Worm (Caenorhabditis elegans) whole organism, young adult: ENCODE results near the gene T05A7.3.

ENCODE experiments used
- B0261.1 ChIP-seq: sonication (generic microtip); optimal IDR thresholded peaks from 2 replicates; lab custom pipeline; 2016; ENCODE audit warnings: mild to moderate bottlenecking, missing genetic modification characterization, moderate library complexity, missing compliant biosample characterization
- B0336.3 ChIP-seq: fragments of 200-800 bp; sonication (Bioruptor generic); IDR thresholded peaks from 2 replicates; pipeline ENCODE4 v1.3.6; 2022; ENCODE audit warnings: missing genetic modification characterization, missing compliant biosample characterization
- F10E7.11 ChIP-seq: sonication (generic microtip); optimal IDR thresholded peaks from 2 replicates; lab custom pipeline; 2017; ENCODE audit warnings: mild to moderate bottlenecking, missing genetic modification characterization, moderate library complexity, missing compliant biosample characterization
- F23B12.7 ChIP-seq: sonication (generic microtip); optimal IDR thresholded peaks from 2 replicates; lab custom pipeline; 2017; ENCODE audit warnings: missing genetic modification characterization, mild to moderate bottlenecking, missing compliant biosample characterization, antibody characterized with exemption, moderate library complexity; ENCODE audit not compliant: insufficient read depth
- F33H1.4 ChIP-seq: fragments of 200-800 bp; sonication (Bioruptor generic); IDR thresholded peaks from 2 replicates; pipeline ENCODE4 v1.3.6; 2022; ENCODE audit warnings: missing genetic modification reagents, missing genetic modification characterization, missing compliant biosample characterization
- F49E8.2 ChIP-seq: sonication (generic microtip); optimal IDR thresholded peaks from 3 replicates; lab custom pipeline; 2017; ENCODE audit warnings: missing genetic modification characterization, mild to moderate bottlenecking, missing compliant biosample characterization, antibody characterized with exemption, moderate library complexity; ENCODE audit not compliant: insufficient read depth
- F57A8.1 ChIP-seq: fragments of 200-800 bp; sonication (Bioruptor generic); optimal IDR thresholded peaks from 2 replicates; lab custom pipeline; 2018; ENCODE audit warnings: mild to moderate bottlenecking, missing genetic modification characterization, moderate library complexity, missing compliant biosample characterization
- K12H6.12 ChIP-seq: fragments of 200-800 bp; sonication (Bioruptor generic); optimal IDR thresholded peaks from 2 replicates; lab custom pipeline; 2018; ENCODE audit warnings: mild to moderate bottlenecking, missing genetic modification characterization, missing compliant biosample characterization
- Y53F4B.3 ChIP-seq: fragments of 200-800 bp; sonication (Bioruptor generic); IDR thresholded peaks from 2 replicates; pipeline ENCODE4 v1.3.6; 2022; ENCODE audit warnings: missing genetic modification reagents, missing genetic modification characterization, missing compliant biosample characterization
- Y53G8AR.9 ChIP-seq: fragments of 200-800 bp; sonication (Bioruptor generic); conservative IDR thresholded peaks from 2 replicates; pipeline ENCODE4 v1.3.6; 2022; ENCODE audit warnings: missing genetic modification reagents, missing genetic modification characterization, missing compliant biosample characterization
- Y79H2A.3 ChIP-seq: fragments of 200-800 bp; sonication (Bioruptor generic); conservative IDR thresholded peaks from 2 replicates; pipeline ENCODE4 v1.3.6; 2022; ENCODE audit warnings: missing genetic modification reagents, missing genetic modification characterization, missing compliant biosample characterization
- Y95B8A.8 ChIP-seq: fragments of 200-800 bp; sonication (Bioruptor generic); IDR thresholded peaks from 2 replicates; pipeline ENCODE4 v1.3.6; 2022; ENCODE audit warnings: missing genetic modification reagents, missing genetic modification characterization, missing compliant biosample characterization
- aptf-3 ChIP-seq: fragments of 200-800 bp; sonication (Bioruptor generic); IDR thresholded peaks from 2 replicates; pipeline ENCODE4 v1.3.6; 2022; ENCODE audit warnings: missing genetic modification characterization, missing compliant biosample characterization
- athp-1 ChIP-seq: sonication (generic microtip); optimal IDR thresholded peaks from 2 replicates; lab custom pipeline; 2017; ENCODE audit warnings: mild to moderate bottlenecking, missing genetic modification characterization, missing compliant biosample characterization
- attf-5 ChIP-seq: fragments of 200-800 bp; sonication (Bioruptor generic); optimal IDR thresholded peaks from 2 replicates; lab custom pipeline; 2018; ENCODE audit warnings: mild to moderate bottlenecking, missing genetic modification characterization, missing compliant biosample characterization
- bed-2 ChIP-seq: fragments of 200-800 bp; sonication (Bioruptor generic); IDR thresholded peaks from 2 replicates; pipeline ENCODE4 v1.3.6; 2022; ENCODE audit warnings: missing genetic modification reagents, missing genetic modification characterization, missing compliant biosample characterization
- cebp-1 ChIP-seq, 2 experiments: fragments of 200-800 bp in 1 of 2; sonication (Bioruptor generic) in 1 of 2; sonication (generic microtip) in 1 of 2; IDR thresholded peaks in 1 of 2; optimal IDR thresholded peaks in 1 of 2; 2 replicates each; pipeline versions ENCODE4 v1.3.6 to Lab custom; 2017 to 2022; ENCODE audit warnings: missing compliant biosample characterization in 2 of 2, missing genetic modification characterization in 2 of 2, mild to moderate bottlenecking in 1 of 2, missing genetic modification reagents in 1 of 2, moderate library complexity in 1 of 2
- ceh-27 ChIP-seq: fragments of 200-800 bp; sonication (Bioruptor generic); optimal IDR thresholded peaks from 2 replicates; lab custom pipeline; 2018; ENCODE audit warnings: mild to moderate bottlenecking, missing genetic modification characterization, moderate library complexity, missing compliant biosample characterization
- die-1 ChIP-seq: sonication (generic microtip); optimal IDR thresholded peaks from 2 replicates; lab custom pipeline; 2016; ENCODE audit warnings: missing genotype, mild to moderate bottlenecking, missing genetic modification characterization, missing compliant biosample characterization
- dox-1 ChIP-seq: fragments of 200-800 bp; sonication (Bioruptor generic); IDR thresholded peaks from 2 replicates; pipeline ENCODE4 v1.3.6; 2022; ENCODE audit warnings: missing genetic modification reagents, missing genetic modification characterization, missing compliant biosample characterization
- dpl-1 ChIP-seq: fragments of 150-350 bp; optimal IDR thresholded peaks from 2 replicates; lab custom pipeline; 2014; ENCODE audit warnings: missing biosample characterization, missing genetic modification reagents, missing genetic modification characterization
- efl-1 ChIP-seq: fragments of 150-350 bp; optimal IDR thresholded peaks from 2 replicates; lab custom pipeline; 2014; ENCODE audit warnings: missing biosample characterization, missing genetic modification reagents, missing genetic modification characterization
- egl-18 ChIP-seq: fragments of 200-800 bp; sonication (Bioruptor generic); IDR thresholded peaks from 2 replicates; pipeline ENCODE4 v1.3.6; 2022; ENCODE audit warnings: missing genetic modification reagents, missing genetic modification characterization, missing compliant biosample characterization
- egl-44 ChIP-seq: fragments of 200-800 bp; sonication (Bioruptor generic); IDR thresholded peaks from 2 replicates; pipeline ENCODE4 v1.3.6; 2022; ENCODE audit warnings: missing genetic modification reagents, missing genetic modification characterization, missing compliant biosample characterization
- egrh-3 ChIP-seq: fragments of 200-800 bp; sonication (Bioruptor generic); IDR thresholded peaks from 2 replicates; pipeline ENCODE4 v1.3.6; 2022; ENCODE audit warnings: missing genetic modification reagents, missing genetic modification characterization, missing compliant biosample characterization
- ekl-4 ChIP-seq: fragments of 200-800 bp; sonication (Bioruptor generic); IDR thresholded peaks from 2 replicates; pipeline ENCODE4 v1.3.6; 2022; ENCODE audit warnings: missing genetic modification reagents, missing genetic modification characterization, missing compliant biosample characterization
- hlh-26 ChIP-seq: fragments of 200-800 bp; sonication (Bioruptor generic); conservative IDR thresholded peaks from 2 replicates; pipeline ENCODE4 v1.3.6; 2022; ENCODE audit warnings: missing genetic modification reagents, missing genetic modification characterization, missing compliant biosample characterization
- hmg-1.2 ChIP-seq: fragments of 200-800 bp; sonication (Bioruptor generic); IDR thresholded peaks from 2 replicates; pipeline ENCODE4 v1.3.6; 2022; ENCODE audit warnings: missing genetic modification reagents, missing genetic modification characterization, missing compliant biosample characterization
- hsf-1 ChIP-seq: fragments of 200-800 bp; sonication (Bioruptor generic); IDR thresholded peaks from 2 replicates; pipeline ENCODE4 v1.3.6; 2022; ENCODE audit warnings: missing genetic modification reagents, missing genetic modification characterization, missing compliant biosample characterization
- lir-1 ChIP-seq: fragments of 200-800 bp; sonication (Bioruptor generic); conservative IDR thresholded peaks from 2 replicates; pipeline ENCODE4 v1.3.6; 2022; ENCODE audit warnings: missing genetic modification reagents, missing genetic modification characterization, missing compliant biosample characterization
- madf-6 ChIP-seq: fragments of 200-800 bp; sonication (Bioruptor generic); IDR thresholded peaks from 2 replicates; pipeline ENCODE4 v1.3.6; 2022; ENCODE audit warnings: missing genetic modification reagents, missing genetic modification characterization, missing compliant biosample characterization
- madf-8 ChIP-seq: fragments of 200-800 bp; sonication (Bioruptor generic); conservative IDR thresholded peaks from 2 replicates; pipeline ENCODE4 v1.3.6; 2022; ENCODE audit warnings: missing genetic modification reagents, missing genetic modification characterization, missing compliant biosample characterization
- nfya-1 ChIP-seq: sonication (generic microtip); optimal IDR thresholded peaks from 2 replicates; lab custom pipeline; 2017; ENCODE audit warnings: antibody characterized with exemption, missing compliant biosample characterization, missing genetic modification characterization, borderline replicate concordance; ENCODE audit not compliant: insufficient read depth
- nhr-80 ChIP-seq: sonication (generic microtip); optimal IDR thresholded peaks from 2 replicates; lab custom pipeline; 2016; ENCODE audit warnings: missing genetic modification characterization, missing compliant biosample characterization
- nhr-90 ChIP-seq: sonication (generic microtip); optimal IDR thresholded peaks from 2 replicates; lab custom pipeline; 2016; ENCODE audit warnings: missing genotype, mild to moderate bottlenecking, missing genetic modification characterization, missing compliant biosample characterization
- pbrm-1 ChIP-seq: fragments of 200-800 bp; sonication (Bioruptor generic); IDR thresholded peaks from 2 replicates; pipeline ENCODE4 v1.3.6; 2022; ENCODE audit warnings: missing genetic modification reagents, missing genetic modification characterization, missing compliant biosample characterization
- rcor-1 ChIP-seq: fragments of 200-800 bp; sonication (Bioruptor generic); IDR thresholded peaks from 2 replicates; pipeline ENCODE4 v1.3.6; 2022; ENCODE audit warnings: missing genetic modification reagents, missing genetic modification characterization, missing compliant biosample characterization
- sea-2 ChIP-seq: fragments of 200-800 bp; sonication (Bioruptor generic); IDR thresholded peaks from 2 replicates; pipeline ENCODE4 v1.3.6; 2022; ENCODE audit warnings: missing genetic modification characterization, missing compliant biosample characterization
- snpc-1.3 ChIP-seq: sonication (generic microtip); optimal IDR thresholded peaks from 2 replicates; lab custom pipeline; 2017; ENCODE audit warnings: missing genetic modification characterization, mild to moderate bottlenecking, missing compliant biosample characterization, antibody characterized with exemption, moderate library complexity, missing genotype, missing genetic modification reagents; ENCODE audit not compliant: insufficient read depth
- snpc-3.4 ChIP-seq: sonication (generic microtip); optimal IDR thresholded peaks from 2 replicates; lab custom pipeline; 2017; ENCODE audit warnings: missing genetic modification characterization, mild to moderate bottlenecking, missing compliant biosample characterization, antibody characterized with exemption, moderate library complexity, missing genotype, missing genetic modification reagents
- tlf-1 ChIP-seq: fragments of 200-800 bp; sonication (Bioruptor generic); optimal IDR thresholded peaks from 2 replicates; lab custom pipeline; 2018; ENCODE audit warnings: mild to moderate bottlenecking, missing genetic modification characterization, missing compliant biosample characterization
- unc-130 ChIP-seq: sonication (generic microtip); optimal IDR thresholded peaks from 2 replicates; lab custom pipeline; 2016; ENCODE audit warnings: missing genetic modification reagents, missing genetic modification characterization, missing compliant biosample characterization
- xnd-1 ChIP-seq: sonication (generic microtip); optimal IDR thresholded peaks from 2 replicates; lab custom pipeline; 2016; ENCODE audit warnings: missing genotype, missing genetic modification reagents, missing genetic modification characterization, missing compliant biosample characterization
- zfh-2 ChIP-seq: fragments of 200-800 bp; sonication (Bioruptor generic); conservative IDR thresholded peaks from 2 replicates; pipeline ENCODE4 v1.3.6; 2022; ENCODE audit warnings: missing genetic modification reagents, missing genetic modification characterization, missing compliant biosample characterization
- ztf-25 ChIP-seq: fragments of 200-800 bp; sonication (Bioruptor generic); IDR thresholded peaks from 2 replicates; pipeline ENCODE4 v1.3.6; 2022; ENCODE audit warnings: missing genetic modification reagents, missing genetic modification characterization, missing compliant biosample characterization

T05A7.3 gene

DNA sequence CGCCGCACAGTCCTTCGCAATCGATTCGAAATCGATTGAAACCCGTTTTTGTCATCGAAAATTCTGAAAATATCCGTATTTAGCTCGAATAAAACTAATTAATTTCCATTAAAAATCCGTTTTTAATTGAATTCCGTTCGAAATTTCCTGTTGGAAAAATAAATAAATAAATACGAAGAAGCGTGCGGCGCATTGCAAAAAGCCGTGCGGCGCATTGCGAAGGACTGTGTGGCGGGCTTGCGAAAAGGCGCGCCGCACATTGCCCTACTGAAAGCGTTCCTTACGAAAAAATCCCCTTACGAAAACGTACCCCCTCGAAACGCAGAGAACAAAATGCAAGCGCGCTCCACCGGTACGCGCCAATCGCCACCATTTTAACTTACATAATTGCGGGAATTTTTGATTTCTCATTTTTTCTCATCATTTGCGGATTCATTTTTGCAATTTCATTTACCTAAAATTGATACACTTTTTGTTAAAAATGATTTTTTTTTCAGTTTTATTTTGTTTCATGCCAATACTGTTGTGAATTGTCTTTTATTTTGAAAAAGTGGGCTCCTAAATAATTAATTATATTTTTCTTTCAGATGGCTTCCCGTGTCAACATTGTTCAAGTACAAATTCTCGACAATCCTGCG, 26.0 kb downstream of the T05A7.3 start, which contains the start of gene unc-85 (continued):
- TF ChIP-seq ekl-4 (GFP tag; lab: Robert Waterston, UW): peak; percentile 97
- peak; percentile 28 for TF ChIP-seq die-1 (tag; lab: Kevin White, UChicago)
- TF ChIP-seq Y53F4B.3 (GFP tag; lab: Robert Waterston, UW): peak; percentile 87
- TF ChIP-seq efl-1 (GFP tag; lab: Kevin White, UChicago): peak; percentile 96
- peak; percentile 94 for TF ChIP-seq bed-2 (GFP tag; lab: Robert Waterston, UW)
- TF ChIP-seq F49E8.2: peak; percentile 87
- TF ChIP-seq ztf-25 (GFP tag; lab: Robert Waterston, UW): peak; percentile 93
- peak; percentile 96 for TF ChIP-seq F33H1.4 (GFP tag; lab: Robert Waterston, UW)
- TF ChIP-seq zfh-2 (GFP tag; lab: Robert Waterston, UW): peak; percentile 78
- TF ChIP-seq madf-6: peak; percentile 99
- TF ChIP-seq K12H6.12 (tag; lab: Kevin White, UChicago): peak; percentile 2
- TF ChIP-seq attf-5 (GFP tag; lab: Kevin White, UChicago): peak; percentile 90
- TF ChIP-seq Y95B8A.8: peak; percentile 99
- peak; percentile 57 for TF ChIP-seq nhr-80
- peak; percentile 88 for TF ChIP-seq dpl-1 (GFP tag; lab: Kevin White, UChicago)
- peak; percentile 84 for TF ChIP-seq snpc-3.4
- peak; percentile 46 for TF ChIP-seq athp-1 (tag; lab: Kevin White, UChicago)
- peak; percentile 93 for TF ChIP-seq pbrm-1 (GFP tag; lab: Robert Waterston, UW)
- peak; percentile 85 for TF ChIP-seq egrh-3 (GFP tag; lab: Robert Waterston, UW)
- TF ChIP-seq B0336.3 (GFP tag; lab: Robert Waterston, UW): peak; percentile 69
- TF ChIP-seq aptf-3 (GFP tag; lab: Robert Waterston, UW): 0 out of 2 replicates have a peak, but pooled peaks have one; percentile 53
- TF ChIP-seq ceh-27 (GFP tag; lab: Kevin White, UChicago): peak; percentile 70
- TF ChIP-seq hmg-1.2 (GFP tag; lab: Robert Waterston, UW): peak; percentile 86
- TF ChIP-seq lir-1: peak; percentile 86
- peak; percentile 85 for TF ChIP-seq egl-44 (GFP tag; lab: Robert Waterston, UW)
- TF ChIP-seq dox-1: peak; percentile 99
- peak; percentile 78 for TF ChIP-seq cebp-1 (GFP tag; IDR thresholded peaks at IDR 0.05; lab: Robert Waterston, UW)
- peak; percentile 79 for TF ChIP-seq cebp-1 (tag; optimal IDR thresholded peaks at IDR 0.05; lab: Kevin White, UChicago)
- peak; percentile 34 for TF ChIP-seq nhr-90 (tag; lab: Kevin White, UChicago)

DNA sequence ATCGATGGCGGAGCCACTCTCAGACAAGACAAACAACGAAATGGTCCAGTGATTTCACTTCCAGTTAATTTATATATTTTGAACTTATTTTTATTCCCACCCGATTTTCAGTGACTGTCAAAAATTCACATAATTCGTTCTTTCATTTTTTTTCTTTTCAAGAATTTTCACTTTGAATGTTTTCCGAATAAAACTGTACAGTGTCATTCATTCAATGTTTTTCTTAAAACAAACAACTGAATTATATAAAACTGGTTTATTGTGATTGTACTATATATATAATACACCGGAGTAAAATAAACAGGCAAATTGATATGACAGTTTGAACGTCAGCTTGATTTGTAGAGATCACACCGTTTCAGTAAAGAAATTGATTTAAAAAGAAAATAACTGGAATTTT, 27.4 kb downstream of the T05A7.3 start:
- TF ChIP-seq sea-2 (no peak), madf-8 (GFP tag; lab: Robert Waterston, UW) (peak; percentile 66), unc-130 (GFP tag; lab: Kevin White, UChicago) (peak; percentile 66), madf-6 (peak; percentile 78), attf-5 (GFP tag; lab: Kevin White, UChicago) (no peak), Y53G8AR.9 (peak; percentile 83), ekl-4 (GFP tag; lab: Robert Waterston, UW) (peak; percentile 74), egl-44 (GFP tag; lab: Robert Waterston, UW) (no peak), athp-1 (tag; lab: Kevin White, UChicago) (peak; percentile 2), Y79H2A.3 (GFP tag; lab: Robert Waterston, UW) (peak; percentile 96), F10E7.11 (tag; lab: Kevin White, UChicago) (no peak), rcor-1 (GFP tag; lab: Robert Waterston, UW) (peak; percentile 77), F23B12.7 (tag; lab: Kevin White, UChicago) (peak; percentile 19), B0336.3 (GFP tag; lab: Robert Waterston, UW) (peak; percentile 70; the same call in 1 of the 2 replicates), F33H1.4 (GFP tag; lab: Robert Waterston, UW) (peak; percentile 36; the same call in 1 of the 2 replicates), egl-18 (no peak), tlf-1 (GFP tag; lab: Kevin White, UChicago) (peak; percentile 64), xnd-1 (tag; lab: Kevin White, UChicago) (peak; percentile 13), hsf-1 (GFP tag; lab: Robert Waterston, UW) (peak; percentile 80), hlh-26 (no peak), dpl-1 (GFP tag; lab: Kevin White, UChicago) (no peak), snpc-1.3 (peak; percentile 46), F57A8.1 (GFP tag; lab: Kevin White, UChicago) (no peak), nfya-1 (tag; lab: Kevin White, UChicago) (no peak), B0261.1 (tag; lab: Kevin White, UChicago) (no peak)
